Fruit fly (Drosophila melanogaster): ENCODE data around the gene CG18476.

The CG18476 gene

dm6 chr3R:11655873-11656374, 22.0 kb downstream of the CG18476 start, which contains the start of gene CG42327 (continued):
- TF ChIP-seq zen (tag; optimal IDR thresholded peaks at IDR 0.05) (peak; percentile 87), trem (tag; optimal IDR thresholded peaks at IDR 0.05) (peak; percentile 91), Drgx (GFP tag; IDR thresholded peaks at IDR 0.05) (peak; percentile 98), Camta (GFP tag; optimal IDR thresholded peaks at IDR 0.05) (peak; percentile 87), CG11695 (GFP tag; IDR thresholded peaks at IDR 0.05) (peak; percentile 95), GATAe (GFP tag; conservative IDR thresholded peaks at IDR 0.05) (peak; percentile 45; the same call in 1 of the 2 replicates), lbe (GFP tag; optimal IDR thresholded peaks at IDR 0.05) (peak; percentile 93), Bteb2 (GFP tag; optimal IDR thresholded peaks at IDR 0.05) (peak; percentile 68), nerfin-1 (tag; optimal IDR thresholded peaks at IDR 0.05) (peak; percentile 85), NC2α (GFP tag; optimal IDR thresholded peaks at IDR 0.05) (peak; percentile 72), E2f1 (GFP tag; IDR thresholded peaks at IDR 0.05) (peak; percentile 96), CG14014 (GFP tag; IDR thresholded peaks at IDR 0.05) (peak; percentile 90), CG8388 (GFP tag; optimal IDR thresholded peaks at IDR 0.05) (peak; percentile 97), Eip74EF (GFP tag; optimal IDR thresholded peaks at IDR 0.05) (peak in 1 of 2 experiments; percentile 88), Ptx1 (GFP tag; IDR thresholded peaks at IDR 0.05) (peak; percentile 96), CG4730 (GFP tag; IDR thresholded peaks at IDR 0.05) (peak; percentile 93), kni (GFP tag; optimal IDR thresholded peaks at IDR 0.05) (no peak), CG11247 (GFP tag; IDR thresholded peaks at IDR 0.05) (peak; percentile 91), Lhr (GFP tag; optimal IDR thresholded peaks at IDR 0.05) (peak; percentile 81), CG18476 (GFP tag; optimal IDR thresholded peaks at IDR 0.05) (peak; percentile 86), Dref (GFP tag; IDR thresholded peaks at IDR 0.05) (no peak), Stat92E (GFP tag; optimal IDR thresholded peaks at IDR 0.05) (peak in 1 of 3 experiments; percentile 77), unpg (GFP tag; optimal IDR thresholded peaks at IDR 0.05) (peak; percentile 97), CG33213 (GFP tag; optimal IDR thresholded peaks at IDR 0.05) (peak; percentile 53), CG1233 (GFP tag; optimal IDR thresholded peaks at IDR 0.05) (peak; percentile 87), CG4707 (GFP tag; optimal IDR thresholded peaks at IDR 0.05) (peak; percentile 100), chn (GFP tag; optimal IDR thresholded peaks at IDR 0.05) (peak; percentile 92), aop (GFP tag; IDR thresholded peaks at IDR 0.05) (peak; percentile 61; the same call in 1 of the 2 replicates), sr (GFP tag; IDR thresholded peaks at IDR 0.05) (peak; percentile 84; the same call in 2 of the 3 replicates), salm (tag; optimal IDR thresholded peaks at IDR 0.05) (peak; percentile 94), gcm (GFP tag; optimal IDR thresholded peaks at IDR 0.05) (peak; percentile 96), Jarid2 (GFP tag; optimal IDR thresholded peaks at IDR 0.05) (peak; percentile 89)

- TF ChIP-seq CG7271 (tag; optimal IDR thresholded peaks at IDR 0.05) (no peak), Opbp (GFP tag; IDR thresholded peaks at IDR 0.05; ENCODE audit: partially characterized antibody) (0 out of 3 replicates have a peak, but pooled peaks have one; percentile 12), CG16815 (GFP tag; optimal IDR thresholded peaks at IDR 0.05) (peak; percentile 31), Dip3 (GFP tag; optimal IDR thresholded peaks at IDR 0.05) (peak; percentile 35), CG10431 (GFP tag; optimal IDR thresholded peaks at IDR 0.05) (no peak), NC2β (GFP tag; optimal IDR thresholded peaks at IDR 0.05) (no peak), CG32767 (GFP tag; IDR thresholded peaks at IDR 0.05) (peak; percentile 43; the same call in 1 of the 2 replicates), phol (tag; optimal IDR thresholded peaks at IDR 0.05) (peak; percentile 100), bigmax (GFP tag; optimal IDR thresholded peaks at IDR 0.05) (no peak), CG10565 (GFP tag; optimal IDR thresholded peaks at IDR 0.05) (no peak), Dek (tag; optimal IDR thresholded peaks at IDR 0.05) (peak; percentile 73), CG14710 (tag; optimal IDR thresholded peaks at IDR 0.05) (peak; percentile 85), Neu2 (GFP tag; optimal IDR thresholded peaks at IDR 0.05; ENCODE audit: borderline replicate concordance) (no peak), zf30C (GFP tag; optimal IDR thresholded peaks at IDR 0.05) (no peak), CG6272 (GFP tag; IDR thresholded peaks at IDR 0.05) (peak; percentile 33; the same call in 1 of the 2 replicates), da (GFP tag; optimal IDR thresholded peaks at IDR 0.05) (no peak)
Measured at dm6 chr3R:11650105-11651039, 27.5 kb downstream of the CG18476 start, which contains the start of the genes Csk and Elp1. Gene Csk, minus strand, starts transcription at chr3R:11650706. Gene Elp1, plus strand, starts transcription at chr3R:11650971.
